Worm (Caenorhabditis elegans) whole organism, mixed stage, embryonic: ENCODE data around the gene K09E9.3.

Experiments
- M03D4.4 ChIP-seq: sonication (generic microtip); optimal IDR thresholded peaks from 2 replicates; lab custom pipeline; 2017; ENCODE audit warnings: mild to moderate bottlenecking, missing genetic modification characterization, missing compliant biosample characterization
- bed-3 ChIP-seq: fragments of 200-800 bp; sonication (Bioruptor generic); optimal IDR thresholded peaks from 3 replicates; lab custom pipeline; 2018; ENCODE audit warnings: mild to moderate bottlenecking, missing genetic modification characterization, moderate library complexity, missing compliant biosample characterization
- ceh-39 ChIP-seq: fragments of 150-350 bp; optimal IDR thresholded peaks from 2 replicates; lab custom pipeline; 2014; ENCODE audit warnings: missing biosample characterization, missing genetic modification characterization
- ceh-83 ChIP-seq: fragments of 200-800 bp; sonication (Bioruptor generic); optimal IDR thresholded peaks from 2 replicates; lab custom pipeline; 2018; ENCODE audit warnings: mild to moderate bottlenecking, missing genetic modification characterization, missing compliant biosample characterization
- ces-1 ChIP-seq: fragments of 150-350 bp; optimal IDR thresholded peaks from 2 replicates; lab custom pipeline; 2014; ENCODE audit warnings: missing biosample characterization, missing genetic modification reagents, missing genetic modification characterization
- cnd-1 ChIP-seq: fragments of 200-800 bp; sonication (Bioruptor generic); optimal IDR thresholded peaks from 2 replicates; lab custom pipeline; 2018; ENCODE audit warnings: mild to moderate bottlenecking, missing genetic modification characterization, missing compliant biosample characterization
- drap-1 ChIP-seq: fragments of 200-800 bp; sonication (Bioruptor generic); optimal IDR thresholded peaks from 3 replicates; lab custom pipeline; 2018; ENCODE audit warnings: mild to moderate bottlenecking, missing genetic modification characterization, missing compliant biosample characterization
- elt-1 ChIP-seq: sonication (generic microtip); optimal IDR thresholded peaks from 2 replicates; lab custom pipeline; 2017; ENCODE audit warnings: missing genetic modification characterization, mild to moderate bottlenecking, missing compliant biosample characterization, antibody characterized with exemption, moderate library complexity, borderline replicate concordance; ENCODE audit not compliant: insufficient read depth
- elt-3 ChIP-seq: fragments of 150-350 bp; optimal IDR thresholded peaks from 2 replicates; lab custom pipeline; 2014; ENCODE audit warnings: missing biosample characterization, missing genetic modification characterization
- ham-2 ChIP-seq: fragments of 200-800 bp; sonication (Bioruptor generic); optimal IDR thresholded peaks from 2 replicates; lab custom pipeline; 2018; ENCODE audit warnings: mild to moderate bottlenecking, missing genetic modification characterization, missing compliant biosample characterization
- hlh-1 ChIP-seq: fragments of 150-350 bp; optimal IDR thresholded peaks from 2 replicates; lab custom pipeline; 2014; ENCODE audit warnings: missing biosample characterization, missing genetic modification reagents, missing genetic modification characterization
- lin-32 ChIP-seq: fragments of 200-800 bp; sonication (Bioruptor generic); optimal IDR thresholded peaks from 2 replicates; lab custom pipeline; 2018; ENCODE audit warnings: mild to moderate bottlenecking, missing genetic modification characterization, missing compliant biosample characterization
- lsy-2 ChIP-seq: fragments of 150-350 bp; optimal IDR thresholded peaks from 2 replicates; lab custom pipeline; 2014; ENCODE audit warnings: missing biosample characterization, missing genetic modification characterization
- mab-5 ChIP-seq: fragments of 150-350 bp; optimal IDR thresholded peaks from 2 replicates; lab custom pipeline; 2014; ENCODE audit warnings: missing biosample characterization, missing genetic modification characterization
- mls-2 ChIP-seq: sonication (generic microtip); optimal IDR thresholded peaks from 2 replicates; lab custom pipeline; 2016; ENCODE audit warnings: mild to moderate bottlenecking, missing genetic modification characterization, moderate library complexity, missing compliant biosample characterization
- nhr-12 ChIP-seq: fragments of 150-350 bp; optimal IDR thresholded peaks from 2 replicates; lab custom pipeline; 2014; ENCODE audit warnings: missing biosample characterization, missing genetic modification characterization
- nhr-2 ChIP-seq: fragments of 150-350 bp; optimal IDR thresholded peaks from 2 replicates; lab custom pipeline; 2014; ENCODE audit warnings: missing biosample characterization, missing genetic modification characterization
- nhr-28 ChIP-seq: fragments of 150-350 bp; optimal IDR thresholded peaks from 2 replicates; lab custom pipeline; 2014; ENCODE audit warnings: missing biosample characterization, missing genetic modification characterization
- nhr-76 ChIP-seq: sonication (generic microtip); optimal IDR thresholded peaks from 2 replicates; lab custom pipeline; 2017; ENCODE audit warnings: missing biosample characterization, missing genetic modification characterization
- pha-4 ChIP-seq: fragments of 150-350 bp; optimal IDR thresholded peaks from 2 replicates; lab custom pipeline; 2018; ENCODE audit warnings: missing biosample characterization, missing genetic modification reagents, missing genetic modification characterization
- snpc-4 ChIP-seq: fragments of 150-350 bp; optimal IDR thresholded peaks from 2 replicates; lab custom pipeline; 2014; ENCODE audit warnings: missing biosample characterization, missing genetic modification characterization
- sptf-1 ChIP-seq: sonication (generic microtip); optimal IDR thresholded peaks from 2 replicates; lab custom pipeline; 2017; ENCODE audit warnings: mild to moderate bottlenecking, missing genetic modification characterization, moderate library complexity, missing compliant biosample characterization
- unc-120 ChIP-seq: sonication (generic microtip); optimal IDR thresholded peaks from 2 replicates; lab custom pipeline; 2017; ENCODE audit warnings: missing genetic modification characterization, missing compliant biosample characterization; ENCODE audit not compliant: poor library complexity, severe bottlenecking
- unc-62 ChIP-seq: fragments of 150-350 bp; optimal IDR thresholded peaks from 2 replicates; lab custom pipeline; 2014; ENCODE audit warnings: missing biosample characterization, missing genetic modification reagents, missing genetic modification characterization
- zip-8 ChIP-seq: fragments of 150-350 bp; optimal IDR thresholded peaks from 2 replicates; lab custom pipeline; 2014; ENCODE audit warnings: missing biosample characterization, missing genetic modification characterization
- ztf-11 ChIP-seq: fragments of 150-350 bp; optimal IDR thresholded peaks from 2 replicates; lab custom pipeline; 2014; ENCODE audit warnings: missing biosample characterization, missing genetic modification characterization

The K09E9.3 gene

DNA sequence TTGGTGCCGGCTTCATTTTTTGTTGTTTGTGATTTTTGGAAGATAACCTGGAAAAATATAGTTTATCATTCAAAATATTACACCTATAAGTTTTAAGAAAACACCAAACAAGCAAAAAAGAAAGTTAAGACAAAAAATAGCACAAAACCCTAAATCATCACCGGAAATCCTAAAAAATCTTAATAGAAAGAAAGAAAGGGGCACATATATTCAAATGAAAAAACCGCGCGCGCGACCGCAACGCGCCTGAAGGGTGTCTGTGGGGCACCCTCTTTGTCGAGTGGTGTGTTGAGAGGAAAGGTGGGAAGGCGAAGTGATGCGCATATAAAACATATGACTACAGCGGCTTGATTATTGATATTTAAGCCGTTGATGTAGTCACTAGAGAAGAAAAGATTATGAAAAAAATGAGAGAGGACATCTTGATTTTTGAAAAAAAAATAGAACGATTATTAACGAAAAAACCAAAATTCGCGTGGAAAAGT is at the start of gene K09E9.3:
Gene K09E9.3, minus strand, starts transcription at position 51 of the 485 bp plus-strand sequence.
- peak; percentile 67 for TF ChIP-seq hlh-1 (tag; lab: Kevin White, UChicago)
- no peak for TF ChIP-seq ham-2 (GFP tag; lab: Kevin White, UChicago)

ce11 chrX:15659561-15659960 is 46.0 kb upstream of the K09E9.3 start:
- TF ChIP-seq ces-1 (GFP tag; lab: Kevin White, UChicago) (peak; percentile 77), elt-1 (no peak)

DNA sequence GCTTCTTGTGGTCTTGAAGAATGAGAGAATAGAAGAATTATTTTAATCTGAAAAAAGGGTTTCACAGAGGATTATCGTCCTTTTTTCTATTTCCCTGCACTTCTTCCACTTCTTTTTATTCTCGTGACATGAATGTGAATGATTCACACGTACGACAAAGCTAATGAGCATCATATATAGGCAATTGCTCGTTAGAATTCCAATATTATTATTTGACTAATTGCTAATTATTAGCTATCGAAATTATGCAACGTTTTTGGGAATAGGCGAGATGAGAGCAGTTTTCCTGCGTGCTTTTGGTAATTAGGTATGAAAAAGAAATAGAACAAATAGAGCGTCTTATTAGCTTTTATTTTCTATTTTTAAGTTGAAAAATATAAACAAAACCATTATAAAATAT is 44.2 kb upstream of the K09E9.3 start:
- no peak for TF ChIP-seq elt-1

- TF ChIP-seq nhr-12 (tag; lab: Kevin White, UChicago) (no peak), pha-4 (no peak), nhr-28 (tag; lab: Kevin White, UChicago) (no peak), ceh-83 (GFP tag; lab: Kevin White, UChicago) (no peak)
Observed at ce11 chrX:15655623-15656022, 42.0 kb upstream of the K09E9.3 start.

- TF ChIP-seq M03D4.4 (tag; lab: Kevin White, UChicago) (no peak), lsy-2 (no peak), drap-1 (GFP tag; lab: Kevin White, UChicago) (no peak), zip-8 (tag; lab: Kevin White, UChicago) (no peak), snpc-4 (tag; lab: Kevin White, UChicago) (no peak), bed-3 (no peak), elt-3 (tag; lab: Kevin White, UChicago) (no peak), nhr-12 (tag; lab: Kevin White, UChicago) (no peak), nhr-2 (no peak), ceh-39 (tag; lab: Kevin White, UChicago) (no peak)
Observed at ce11 chrX:15654969-15655368, 41.4 kb upstream of the K09E9.3 start.

- TF ChIP-seq nhr-76 (no peak), lin-32 (GFP tag; lab: Kevin White, UChicago) (peak; percentile 11), sptf-1 (tag; lab: Kevin White, UChicago) (peak; percentile 12), M03D4.4 (tag; lab: Kevin White, UChicago) (peak; percentile 2), ceh-83 (GFP tag; lab: Kevin White, UChicago) (no peak), ztf-11 (tag; lab: Kevin White, UChicago) (no peak), cnd-1 (tag; lab: Kevin White, UChicago) (peak; percentile 27), ces-1 (GFP tag; lab: Kevin White, UChicago) (peak; percentile 61), unc-120 (tag; lab: Kevin White, UChicago) (no peak)
- TF ChIP-seq, all 35 proteins: peak for 5
Observed at ce11 chrX:15653196-15653595, 39.6 kb upstream of the K09E9.3 start.

DNA sequence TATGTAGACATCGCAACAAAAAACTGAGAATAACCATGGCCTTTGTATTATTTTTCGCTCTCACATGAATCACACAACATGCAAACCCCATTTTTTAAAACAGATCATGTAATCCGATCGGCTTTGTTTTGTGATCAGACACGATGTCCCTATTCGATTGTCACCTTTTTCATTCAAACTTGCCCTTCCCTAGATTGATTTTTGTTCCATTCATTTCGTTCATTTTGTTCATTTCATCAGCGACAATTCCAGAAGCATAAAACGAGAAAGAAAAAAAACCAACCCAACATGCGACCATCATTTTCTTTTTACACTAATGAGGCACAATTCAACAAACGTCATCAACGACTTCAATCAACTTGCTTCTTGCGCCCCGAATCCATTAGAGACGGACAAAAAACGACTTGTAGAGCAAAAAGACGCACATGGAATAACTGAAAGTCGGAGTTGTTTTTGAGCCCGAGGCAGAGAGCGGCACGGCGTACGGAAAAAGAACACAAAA is 37.4 kb upstream of the K09E9.3 start, which contains the start of gene F59D12.3:
Gene F59D12.3, minus strand, starts transcription at position 51 of the 502 bp plus-strand sequence.
- TF ChIP-seq pha-4 (no peak), ceh-83 (GFP tag; lab: Kevin White, UChicago) (no peak), mls-2 (tag; lab: Kevin White, UChicago) (no peak), drap-1 (GFP tag; lab: Kevin White, UChicago) (no peak), sptf-1 (tag; lab: Kevin White, UChicago) (no peak), snpc-4 (tag; lab: Kevin White, UChicago) (no peak)
- TF ChIP-seq, all 35 proteins: peak for 0

DNA sequence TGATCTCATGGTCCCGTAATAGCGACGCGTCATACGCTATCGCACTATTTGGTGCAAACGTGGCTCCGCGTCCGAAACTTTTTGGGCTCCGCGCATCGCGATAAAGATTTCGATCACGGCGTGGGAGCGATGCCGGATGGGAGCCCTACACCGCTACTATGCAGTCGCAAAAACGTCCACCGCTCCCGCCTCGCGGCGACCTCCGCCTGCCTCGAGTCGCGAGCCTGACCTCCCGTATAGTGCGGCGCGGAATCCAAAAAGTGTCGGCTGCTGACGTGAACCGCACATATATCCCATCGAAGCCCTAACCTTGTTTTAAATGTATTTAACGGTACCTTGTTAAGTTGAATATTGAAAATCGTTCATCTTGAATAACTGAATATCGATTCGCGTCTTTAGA is 36.8 kb upstream of the K09E9.3 start:
- TF ChIP-seq elt-1, result no peak
- TF ChIP-seq nhr-2, result no peak
- TF ChIP-seq mab-5 (tag; lab: Kevin White, UChicago), result no peak
- no peak for TF ChIP-seq elt-3 (tag; lab: Kevin White, UChicago)
- no peak for TF ChIP-seq unc-62
- TF ChIP-seq ces-1 (GFP tag; lab: Kevin White, UChicago), result no peak
